Worm (Caenorhabditis elegans) whole organism, L3 larva: ENCODE measurements around the gene sri-42.

Experiments
- R02D3.7 ChIP-seq: fragments of 150-350 bp; optimal IDR thresholded peaks from 2 replicates; lab custom pipeline; 2014; ENCODE audit warnings: missing biosample characterization, missing genetic modification characterization
- ZK546.5 ChIP-seq: sonication (generic microtip); optimal IDR thresholded peaks from 2 replicates; lab custom pipeline; 2017; ENCODE audit warnings: missing biosample characterization, missing genetic modification characterization
- ama-1 ChIP-seq: fragments of 150-350 bp; optimal IDR thresholded peaks from 2 replicates; lab custom pipeline; 2018
- ceh-16 ChIP-seq: sonication (generic microtip); optimal IDR thresholded peaks from 2 replicates; lab custom pipeline; 2017; ENCODE audit warnings: missing biosample characterization, missing genetic modification characterization
- ceh-82 ChIP-seq: fragments of 150-350 bp; optimal IDR thresholded peaks from 2 replicates; lab custom pipeline; 2014; ENCODE audit warnings: missing biosample characterization, missing genetic modification characterization
- ceh-9 ChIP-seq: sonication (generic microtip); optimal IDR thresholded peaks from 2 replicates; lab custom pipeline; 2018; ENCODE audit warnings: missing biosample characterization, missing genetic modification characterization
- egl-27 ChIP-seq: sonication (generic microtip); optimal IDR thresholded peaks from 4 replicates; lab custom pipeline; 2017; ENCODE audit warnings: missing biosample characterization, missing genetic modification reagents, missing genetic modification characterization
- egl-5 ChIP-seq: fragments of 150-350 bp; optimal IDR thresholded peaks from 2 replicates; lab custom pipeline; 2017; ENCODE audit warnings: missing biosample characterization, missing genetic modification reagents, missing genetic modification characterization, inconsistent platforms
- elt-2 ChIP-seq: sonication (generic microtip); optimal IDR thresholded peaks from 2 replicates; lab custom pipeline; 2016; ENCODE audit warnings: missing genetic modification reagents, mild to moderate bottlenecking, missing genetic modification characterization, missing compliant biosample characterization
- eor-1 ChIP-seq, 2 experiments: fragments of 150-350 bp; optimal IDR thresholded peaks; 2 replicates each; lab custom pipeline; 2014 to 2018; ENCODE audit warnings: missing biosample characterization in 2 of 2, missing genetic modification characterization in 2 of 2
- fkh-10 ChIP-seq: sonication (generic microtip); optimal IDR thresholded peaks from 2 replicates; lab custom pipeline; 2017; ENCODE audit warnings: missing biosample characterization, missing genetic modification reagents, missing genetic modification characterization
- fkh-2 ChIP-seq: fragments of 150-350 bp; optimal IDR thresholded peaks from 2 replicates; lab custom pipeline; 2014; ENCODE audit warnings: missing biosample characterization, missing genetic modification reagents, missing genetic modification characterization
- fos-1 ChIP-seq: fragments of 150-350 bp; optimal IDR thresholded peaks from 2 replicates; lab custom pipeline; 2014; ENCODE audit warnings: missing biosample characterization, missing genetic modification characterization
- jun-1 ChIP-seq: fragments of 150-350 bp; optimal IDR thresholded peaks from 2 replicates; lab custom pipeline; 2014; ENCODE audit warnings: missing biosample characterization, missing genetic modification reagents, missing genetic modification characterization
- lsy-12 ChIP-seq: sonication (generic microtip); optimal IDR thresholded peaks from 2 replicates; lab custom pipeline; 2016; ENCODE audit warnings: mild to moderate bottlenecking, missing genetic modification characterization, missing compliant biosample characterization
- mdl-1 ChIP-seq: fragments of 150-350 bp; optimal IDR thresholded peaks from 2 replicates; lab custom pipeline; 2014; ENCODE audit warnings: missing biosample characterization, missing genetic modification characterization
- mml-1 ChIP-seq: fragments of 150-350 bp; sonication (generic microtip); optimal IDR thresholded peaks from 3 replicates; lab custom pipeline; 2014; ENCODE audit warnings: missing biosample characterization, missing genetic modification characterization
- nfya-1 ChIP-seq: sonication (generic microtip); optimal IDR thresholded peaks from 2 replicates; lab custom pipeline; 2017; ENCODE audit warnings: missing genetic modification characterization, mild to moderate bottlenecking, missing compliant biosample characterization, antibody characterized with exemption, moderate library complexity; ENCODE audit not compliant: insufficient read depth
- nhr-11 ChIP-seq: fragments of 150-350 bp; optimal IDR thresholded peaks from 2 replicates; lab custom pipeline; 2014; ENCODE audit warnings: missing biosample characterization, missing genetic modification characterization
- nhr-12 ChIP-seq: fragments of 150-350 bp; optimal IDR thresholded peaks from 2 replicates; lab custom pipeline; 2014; ENCODE audit warnings: missing biosample characterization, missing genetic modification characterization
- nhr-23 ChIP-seq: fragments of 150-350 bp; optimal IDR thresholded peaks from 2 replicates; lab custom pipeline; 2014; ENCODE audit warnings: missing biosample characterization, missing genetic modification reagents, missing genetic modification characterization
- nhr-237 ChIP-seq: fragments of 150-350 bp; optimal IDR thresholded peaks from 2 replicates; lab custom pipeline; 2014; ENCODE audit warnings: missing biosample characterization, missing genetic modification characterization
- nhr-25 ChIP-seq: sonication (generic microtip); optimal IDR thresholded peaks from 2 replicates; lab custom pipeline; 2017; ENCODE audit warnings: missing biosample characterization, missing genetic modification characterization
- nhr-28 ChIP-seq: fragments of 150-350 bp; optimal IDR thresholded peaks from 2 replicates; lab custom pipeline; 2014; ENCODE audit warnings: missing biosample characterization, missing genetic modification characterization
- nhr-43 ChIP-seq: sonication (generic microtip); optimal IDR thresholded peaks from 2 replicates; lab custom pipeline; 2016; ENCODE audit warnings: mild to moderate bottlenecking, missing genetic modification characterization, missing compliant biosample characterization; ENCODE audit not compliant: poor library complexity, severe bottlenecking
- nhr-67 ChIP-seq: fragments of 150-350 bp; optimal IDR thresholded peaks from 2 replicates; lab custom pipeline; 2014; ENCODE audit warnings: missing biosample characterization, missing genetic modification characterization
- nhr-76 ChIP-seq: fragments of 150-350 bp; sonication (generic microtip); optimal IDR thresholded peaks from 5 replicates; lab custom pipeline; 2014; ENCODE audit warnings: missing biosample characterization, missing genetic modification characterization
- nhr-77 ChIP-seq: fragments of 150-350 bp; optimal IDR thresholded peaks from 2 replicates; lab custom pipeline; 2014; ENCODE audit warnings: missing biosample characterization, missing genetic modification characterization
- pha-4 ChIP-seq: fragments of 150-350 bp; optimal IDR thresholded peaks from 2 replicates; lab custom pipeline; 2014; ENCODE audit warnings: missing biosample characterization, missing genetic modification reagents, missing genetic modification characterization
- snpc-4 ChIP-seq: fragments of 150-350 bp; optimal IDR thresholded peaks from 2 replicates; lab custom pipeline; 2014; ENCODE audit warnings: missing biosample characterization, missing genetic modification characterization
- tbx-2 ChIP-seq: sonication (generic microtip); optimal IDR thresholded peaks from 2 replicates; lab custom pipeline; 2016; ENCODE audit warnings: mild to moderate bottlenecking, missing genetic modification characterization, missing compliant biosample characterization
- unc-39 ChIP-seq: sonication (generic microtip); optimal IDR thresholded peaks from 4 replicates; lab custom pipeline; 2017; ENCODE audit warnings: missing biosample characterization, missing genetic modification characterization
- unc-62 ChIP-seq: fragments of 150-350 bp; sonication (generic microtip); optimal IDR thresholded peaks from 4 replicates; lab custom pipeline; 2014; ENCODE audit warnings: missing biosample characterization, missing genetic modification reagents, missing genetic modification characterization
- ztf-11 ChIP-seq: fragments of 150-350 bp; optimal IDR thresholded peaks from 2 replicates; lab custom pipeline; 2014; ENCODE audit warnings: missing biosample characterization, missing genetic modification characterization
- ztf-4 ChIP-seq: fragments of 150-350 bp; optimal IDR thresholded peaks from 2 replicates; lab custom pipeline; 2014; ENCODE audit warnings: missing biosample characterization, missing genetic modification characterization

Gene sri-42

ce11 chrII:3170089-3170488 lies 27.3 kb upstream of the sri-42 start, which contains the start of gene fbxc-55:
fbxc-55 (minus strand) TSS chrII:3170189.
- TF ChIP-seq ztf-11 (tag; lab: Kevin White, UChicago), result no peak
- TF ChIP-seq egl-27 (tag; lab: Kevin White, UChicago), result no peak
- no peak for TF ChIP-seq nhr-43 (tag; lab: Kevin White, UChicago)
- TF ChIP-seq nhr-77 (tag; lab: Kevin White, UChicago), result no peak
- no peak for TF ChIP-seq egl-5 (tag; lab: Kevin White, UChicago)
- TF ChIP-seq R02D3.7 (tag; lab: Kevin White, UChicago), result no peak
- TF ChIP-seq ceh-82 (tag; lab: Kevin White, UChicago), result no peak
- TF ChIP-seq nfya-1 (tag; lab: Kevin White, UChicago), result no peak
- no peak for TF ChIP-seq unc-62 (GFP tag; lab: Kevin White, UChicago)
- TF ChIP-seq nhr-23 (tag; lab: Kevin White, UChicago), result no peak
- no peak for TF ChIP-seq ceh-16
- TF ChIP-seq lsy-12, result no peak
- TF ChIP-seq fkh-10, result no peak
- TF ChIP-seq nhr-237, result no peak
- TF ChIP-seq nhr-11, result no peak
- TF ChIP-seq mdl-1 (tag; lab: Kevin White, UChicago), result no peak

ce11 chrII:3158985-3159384 lies 16.2 kb upstream of the sri-42 start, which contains the start of gene sri-34:
sri-34 (minus strand) TSS chrII:3159085.
- TF ChIP-seq eor-1 (tag; optimal IDR thresholded peaks at IDR 0.05; lab: Kevin White, UChicago), result no peak
- no peak for TF ChIP-seq nhr-237
- no peak for TF ChIP-seq jun-1
- TF ChIP-seq pha-4 (tag; lab: Kevin White, UChicago), result no peak
- TF ChIP-seq fkh-2 (tag; lab: Kevin White, UChicago), result no peak
- no peak for TF ChIP-seq ZK546.5 (tag; lab: Kevin White, UChicago)
- no peak for TF ChIP-seq nfya-1 (tag; lab: Kevin White, UChicago)
- no peak for TF ChIP-seq tbx-2 (tag; lab: Kevin White, UChicago)

DNA sequence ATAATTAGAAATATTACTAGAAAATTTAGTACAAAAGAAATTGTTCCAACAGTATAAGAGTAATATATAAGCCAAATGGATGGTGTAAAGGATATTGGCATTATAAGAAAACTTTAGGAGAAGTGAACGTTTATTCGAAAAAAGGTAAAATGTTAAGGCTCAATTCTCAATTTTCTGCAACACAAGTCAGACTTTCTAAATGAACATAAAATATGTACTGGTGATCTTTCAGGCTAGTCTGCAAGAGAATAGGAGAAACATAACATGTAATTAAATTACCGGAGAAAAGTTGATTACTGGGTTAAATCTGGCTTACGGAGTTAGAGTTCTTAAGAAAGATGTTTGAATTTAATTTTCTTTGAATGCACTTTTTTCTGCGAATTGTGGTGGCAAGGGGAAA lies 14.0 kb upstream of the sri-42 start, which contains the start of gene sri-33:
Gene sri-33, minus strand, starts transcription at position 101 of the 400 bp plus-strand sequence.
- no peak for TF ChIP-seq lsy-12
- no peak for TF ChIP-seq unc-39
- TF ChIP-seq eor-1 (tag; optimal IDR thresholded peaks at IDR 0.05; lab: Kevin White, UChicago), result no peak
- TF ChIP-seq nhr-28 (tag; lab: Kevin White, UChicago), result no peak
- no peak for TF ChIP-seq nfya-1 (tag; lab: Kevin White, UChicago)
- TF ChIP-seq pha-4 (tag; lab: Kevin White, UChicago), result no peak
- TF ChIP-seq mdl-1 (tag; lab: Kevin White, UChicago), result no peak
- TF ChIP-seq nhr-237, result no peak
- TF ChIP-seq ztf-4 (tag; lab: Kevin White, UChicago), result no peak
- TF ChIP-seq, all 47 proteins: peak for 0

ce11 chrII:3154383-3154782 lies 11.6 kb upstream of the sri-42 start, which contains the start of gene sri-32:
sri-32 (minus strand) TSS chrII:3154483.
- no peak for TF ChIP-seq nhr-11
- no peak for TF ChIP-seq fkh-2 (tag; lab: Kevin White, UChicago)
- TF ChIP-seq nhr-25 (tag; lab: Kevin White, UChicago), result no peak
- no peak for TF ChIP-seq ama-1
- TF ChIP-seq pha-4 (tag; lab: Kevin White, UChicago), result no peak
- no peak for TF ChIP-seq elt-2
- TF ChIP-seq nhr-77 (tag; lab: Kevin White, UChicago), result no peak

ce11 chrII:3151615-3152014 lies 8.9 kb upstream of the sri-42 start, which contains the start of the genes T10D4.14 and T10D4.19:
T10D4.14 (minus strand) TSS chrII:3151715.
T10D4.19 (plus strand) TSS chrII:3151918.
- TF ChIP-seq lsy-12 (no peak), fos-1 (tag; lab: Kevin White, UChicago) (no peak), jun-1 (no peak), nhr-11 (no peak), snpc-4 (tag; lab: Kevin White, UChicago) (no peak), ama-1 (no peak), nhr-77 (tag; lab: Kevin White, UChicago) (no peak), ceh-9 (tag; lab: Kevin White, UChicago) (no peak), mml-1 (no peak), unc-39 (no peak), fkh-10 (no peak), eor-1 (tag; optimal IDR thresholded peaks at IDR 0.05; lab: Kevin White, UChicago) (no peak), nhr-12 (no peak), ZK546.5 (tag; lab: Kevin White, UChicago) (no peak), nhr-67 (no peak), nhr-23 (tag; lab: Kevin White, UChicago) (no peak), nhr-76 (tag; lab: Kevin White, UChicago) (no peak)
- TF ChIP-seq, all 47 proteins: peak for 0
